Worm (Caenorhabditis elegans) whole organism, L1 larva: ENCODE data around the gene oac-2.

Experiments used
- aha-1 ChIP-seq: fragments of 150-350 bp; optimal IDR thresholded peaks from 2 replicates; lab custom pipeline; 2014; ENCODE audit warnings: missing biosample characterization, missing genetic modification characterization
- ama-1 ChIP-seq: fragments of 150-350 bp; optimal IDR thresholded peaks from 2 replicates; lab custom pipeline; 2014
- elt-2 ChIP-seq: sonication (generic microtip); optimal IDR thresholded peaks from 2 replicates; lab custom pipeline; 2016; ENCODE audit warnings: missing genetic modification characterization, mild to moderate bottlenecking, inconsistent platforms, missing compliant biosample characterization, missing genetic modification reagents
- fos-1 ChIP-seq: fragments of 150-350 bp; optimal IDR thresholded peaks from 2 replicates; lab custom pipeline; 2014; ENCODE audit warnings: missing biosample characterization, missing genetic modification characterization
- lsy-2 ChIP-seq, 2 experiments: fragments of 150-350 bp; optimal IDR thresholded peaks; 2 replicates each; lab custom pipeline; 2014; ENCODE audit warnings: missing biosample characterization in 2 of 2, missing genetic modification characterization in 2 of 2
- mep-1 ChIP-seq: fragments of 150-350 bp; optimal IDR thresholded peaks from 2 replicates; lab custom pipeline; 2014; ENCODE audit warnings: missing biosample characterization, missing genetic modification characterization
- nhr-85 ChIP-seq: sonication (generic microtip); peaks from one replicate; lab custom pipeline; 2016; ENCODE audit warnings: missing genetic modification characterization, inconsistent platforms, missing compliant biosample characterization
- skn-1 ChIP-seq: fragments of 150-350 bp; optimal IDR thresholded peaks from 2 replicates; lab custom pipeline; 2014; ENCODE audit warnings: missing biosample characterization, missing genetic modification characterization
- unc-130 ChIP-seq: fragments of 150-350 bp; optimal IDR thresholded peaks from 2 replicates; lab custom pipeline; 2017; ENCODE audit warnings: missing biosample characterization, missing genetic modification characterization, inconsistent platforms
- unc-30 ChIP-seq: sonication (generic microtip); optimal IDR thresholded peaks from 2 replicates; lab custom pipeline; 2017; ENCODE audit warnings: missing biosample characterization, missing genetic modification characterization
- zag-1 ChIP-seq: fragments of 150-350 bp; optimal IDR thresholded peaks from 2 replicates; lab custom pipeline; 2014; ENCODE audit warnings: missing biosample characterization, missing genetic modification characterization

- no peak for TF ChIP-seq elt-2 (tag; lab: Kevin White, UChicago)
- TF ChIP-seq fos-1 (tag; lab: Kevin White, UChicago) = no peak
- no peak for TF ChIP-seq lsy-2 (tag; optimal IDR thresholded peaks at IDR 0.05; lab: Kevin White, UChicago)
- no peak for TF ChIP-seq aha-1
- no peak for TF ChIP-seq ama-1
- TF ChIP-seq unc-30 (tag; lab: Kevin White, UChicago) = no peak
- TF ChIP-seq unc-130 (tag; lab: Kevin White, UChicago) = no peak
- TF ChIP-seq zag-1 (tag; lab: Kevin White, UChicago) = no peak
- no peak for TF ChIP-seq nhr-85 (tag; lab: Kevin White, UChicago)
- no peak for TF ChIP-seq mep-1
- TF ChIP-seq skn-1 (tag; lab: Kevin White, UChicago) = no peak
Measured at ce11 chrV:3490435-3490834, 15.5 kb upstream of the oac-2 start, which contains the start of gene srbc-36.
